Worm (Caenorhabditis elegans): ENCODE results near the gene srh-125.
A peak's percentile ranks its signal among the peaks of the same experiment; 100 is the strongest.
"Not testable (repeated sequence)": the region's sequence is repeated elsewhere in the genome, so short reads cannot be mapped to it uniquely, and the experiment has no call there.

Gene srh-125

ce11 chrV:7449303-7449827 lies 27.3 kb downstream of the srh-125 start, which contains the start of gene try-12:
TSS of gene try-12 (plus strand) at chrV:7449353.
- TF ChIP-seq ceh-20 (GFP tag; IDR thresholded peaks at IDR 0.05) (no peak), F26F4.8 (GFP tag; conservative IDR thresholded peaks at IDR 0.05) (no peak), F44E2.7 (GFP tag; IDR thresholded peaks at IDR 0.05) (no peak), F49E8.2 (tag; optimal IDR thresholded peaks at IDR 0.05; ENCODE audit: borderline replicate concordance) (no peak), aha-1 (tag) (peak; percentile 70), lin-38 (GFP tag; IDR thresholded peaks at IDR 0.05) (no peak), madf-5 (GFP tag; IDR thresholded peaks at IDR 0.05) (no peak), php-3 (GFP tag; IDR thresholded peaks at IDR 0.05) (no peak), ZK546.5 (tag; optimal IDR thresholded peaks at IDR 0.05) (no peak), unc-62 (GFP tag; optimal IDR thresholded peaks at IDR 0.05 in 1 of 2) (peak in 1 of 2 experiments; percentile 50), unc-62 (tag; optimal IDR thresholded peaks at IDR 0.05) (no peak), nhr-6 (tag; optimal IDR thresholded peaks at IDR 0.05) (no peak), spr-3 (GFP tag; optimal IDR thresholded peaks at IDR 0.05) (no peak), lin-15B (tag; optimal IDR thresholded peaks at IDR 0.05) (no peak), dve-1 (tag; optimal IDR thresholded peaks at IDR 0.05; ENCODE audit: insufficient read depth) (no peak), lim-7 (GFP tag; IDR thresholded peaks at IDR 0.05) (no peak), unc-39 (tag; optimal IDR thresholded peaks at IDR 0.05) (no peak)

- TF ChIP-seq nhr-28 (tag; optimal IDR thresholded peaks at IDR 0.05) (peak; percentile 44), aha-1 (tag) (no peak), madf-5 (GFP tag; IDR thresholded peaks at IDR 0.05) (no peak), nhr-77 (tag; optimal IDR thresholded peaks at IDR 0.05) (no peak), hlh-30 (tag; optimal IDR thresholded peaks at IDR 0.05; ENCODE audit: insufficient read depth) (peak; percentile 14)
These were observed 29.7 kb downstream of the srh-125 start, which contains the start of gene F25E5.5 for ce11 chrV:7446965-7447364. TSS of gene F25E5.5 (plus strand) at chrV:7447265.

- not testable (repeated sequence) for TF ChIP-seq hlh-11 (tag; optimal IDR thresholded peaks at IDR 0.05); fos-1 (tag; optimal IDR thresholded peaks at IDR 0.05); arid-1 (GFP tag; conservative IDR thresholded peaks at IDR 0.05)
These were observed 32.3 kb downstream of the srh-125 start, which contains the start of gene nhr-141 for ce11 chrV:7444331-7444730. TSS of gene nhr-141 (plus strand) at chrV:7444661.

- 0 out of 2 replicates have a peak, but pooled peaks have one; percentile 41 for TF ChIP-seq arid-1 (GFP tag; conservative IDR thresholded peaks at IDR 0.05)
- 0 out of 4 replicates have a peak, but pooled peaks of 1 of the 2 experiments have one; percentile 17 for TF ChIP-seq madf-5 (GFP tag; IDR thresholded peaks at IDR 0.05)
- 0 out of 2 replicates have a peak, but pooled peaks have one; percentile 36 for TF ChIP-seq tag-97 (GFP tag; IDR thresholded peaks at IDR 0.05)
- peak; percentile 62; the same call in 1 of the 2 replicates for TF ChIP-seq zip-11 (GFP tag; IDR thresholded peaks at IDR 0.05)
- 0 out of 2 replicates have a peak, but pooled peaks have one; percentile 25 for TF ChIP-seq vab-7 (GFP tag; IDR thresholded peaks at IDR 0.05)
These were observed 33.2 kb downstream of the srh-125 start for ce11 chrV:7443480-7443879.

- TF ChIP-seq mdl-1 (tag; optimal IDR thresholded peaks at IDR 0.05) = no peak
- no peak for TF ChIP-seq Y105C5A.15 (GFP tag; IDR thresholded peaks at IDR 0.05)
- no peak for TF ChIP-seq nhr-76 (tag; optimal IDR thresholded peaks at IDR 0.05)
- TF ChIP-seq aly-2 (tag; optimal IDR thresholded peaks at IDR 0.05) = no peak
- TF ChIP-seq lin-39 (tag; optimal IDR thresholded peaks at IDR 0.05) = no peak
- no peak for TF ChIP-seq ama-1 (optimal IDR thresholded peaks at IDR 0.05)
These were observed 36.9 kb downstream of the srh-125 start, which contains the start of gene try-13 for ce11 chrV:7439807-7440206. TSS of gene try-13 (plus strand) at chrV:7440107.

ce11 chrV:7437985-7438384 lies 38.7 kb downstream of the srh-125 start, which contains the start of gene F25E5.16:
TSS of gene F25E5.16 (plus strand) at chrV:7438285.
- TF ChIP-seq dmd-8 (GFP tag; IDR thresholded peaks at IDR 0.05) (no peak), daf-8 (GFP tag; IDR thresholded peaks at IDR 0.05) (no peak), lin-1 (GFP tag; IDR thresholded peaks at IDR 0.05) (no peak), rbr-2 (tag; optimal IDR thresholded peaks at IDR 0.05) (no peak), lin-39 (tag; optimal IDR thresholded peaks at IDR 0.05) (no peak), nhr-48 (tag; optimal IDR thresholded peaks at IDR 0.05) (no peak), snpc-1.2 (GFP tag; IDR thresholded peaks at IDR 0.05) (no peak), lsy-2 (tag; optimal IDR thresholded peaks at IDR 0.05) (no peak), ceh-82 (tag; optimal IDR thresholded peaks at IDR 0.05) (no peak), ZK337.2 (GFP tag; IDR thresholded peaks at IDR 0.05) (no peak), unc-62 (GFP tag; optimal IDR thresholded peaks at IDR 0.05 in 1 of 2) (no peak), unc-62 (tag; optimal IDR thresholded peaks at IDR 0.05) (no peak), ceh-44 (GFP tag; IDR thresholded peaks at IDR 0.05) (no peak)
